Worm (Caenorhabditis elegans) whole organism, early embryonic: Measurements from ENCODE around the gene osgn-1.

ENCODE experiments used
- B0310.2 ChIP-seq: sonication (generic microtip); optimal IDR thresholded peaks from 2 replicates; lab custom pipeline; 2016; ENCODE audit warnings: mild to moderate bottlenecking, missing genetic modification characterization, missing compliant biosample characterization
- F13C5.2 ChIP-seq: sonication (generic microtip); optimal IDR thresholded peaks from 2 replicates; lab custom pipeline; 2017; ENCODE audit warnings: mild to moderate bottlenecking, missing genetic modification characterization, inconsistent platforms, missing compliant biosample characterization
- aly-1 ChIP-seq: sonication (generic microtip); optimal IDR thresholded peaks from 2 replicates; lab custom pipeline; 2016; ENCODE audit warnings: missing genetic modification characterization, missing compliant biosample characterization
- ama-1 ChIP-seq: fragments of 150-350 bp; optimal IDR thresholded peaks from 2 replicates; lab custom pipeline; 2014
- ceh-13 ChIP-seq: fragments of 200-800 bp; sonication (Bioruptor generic); optimal IDR thresholded peaks from 2 replicates; lab custom pipeline; 2018; ENCODE audit warnings: mild to moderate bottlenecking, missing genetic modification characterization, missing compliant biosample characterization
- ceh-36 ChIP-seq: sonication (generic microtip); optimal IDR thresholded peaks from 2 replicates; lab custom pipeline; 2016; ENCODE audit warnings: missing genetic modification characterization, inconsistent platforms, missing compliant biosample characterization
- ets-7 ChIP-seq: sonication (generic microtip); optimal IDR thresholded peaks from 2 replicates; lab custom pipeline; 2016; ENCODE audit warnings: missing genotype, missing genetic modification characterization, missing compliant biosample characterization
- flt-1 ChIP-seq: fragments of 200-800 bp; sonication (Bioruptor generic); IDR thresholded peaks from 2 replicates; pipeline ENCODE4 v1.3.6; 2022; ENCODE audit warnings: missing genetic modification characterization, missing compliant biosample characterization
- hmbx-1 ChIP-seq: sonication (generic microtip); optimal IDR thresholded peaks from 2 replicates; lab custom pipeline; 2016; ENCODE audit warnings: mild to moderate bottlenecking, missing genetic modification characterization, missing compliant biosample characterization
- hmg-4 ChIP-seq: fragments of 200-800 bp; sonication (Bioruptor generic); optimal IDR thresholded peaks from 2 replicates; lab custom pipeline; 2018; ENCODE audit warnings: mild to moderate bottlenecking, missing genetic modification characterization, missing compliant biosample characterization
- hnd-1 ChIP-seq: sonication (generic microtip); optimal IDR thresholded peaks from 2 replicates; lab custom pipeline; 2016; ENCODE audit warnings: missing genetic modification characterization, missing compliant biosample characterization
- pes-1 ChIP-seq: fragments of 200-800 bp; sonication (Bioruptor generic); IDR thresholded peaks from 2 replicates; pipeline ENCODE4 v1.3.6; 2022; ENCODE audit warnings: missing genetic modification reagents, missing genetic modification characterization, missing compliant biosample characterization
- scrt-1 ChIP-seq: fragments of 200-800 bp; sonication (Bioruptor generic); IDR thresholded peaks from 2 replicates; pipeline ENCODE4 v1.3.6; 2022; ENCODE audit warnings: missing genetic modification characterization, missing compliant biosample characterization
- sea-1 ChIP-seq: fragments of 200-800 bp; sonication (Bioruptor generic); conservative IDR thresholded peaks from 2 replicates; pipeline ENCODE4 v1.3.6; 2022; ENCODE audit warnings: missing genetic modification characterization, missing compliant biosample characterization
- tbx-11 ChIP-seq: fragments of 200-800 bp; sonication (Bioruptor generic); IDR thresholded peaks from 2 replicates; pipeline ENCODE4 v1.3.6; 2022; ENCODE audit warnings: missing genetic modification characterization, missing compliant biosample characterization
- tbx-37 ChIP-seq: fragments of 200-800 bp; sonication (Bioruptor generic); conservative IDR thresholded peaks from 2 replicates; pipeline ENCODE4 v1.3.6; 2022; ENCODE audit warnings: missing genetic modification reagents, missing genetic modification characterization, missing compliant biosample characterization
- tra-4 ChIP-seq: sonication (generic microtip); optimal IDR thresholded peaks from 2 replicates; lab custom pipeline; 2017; ENCODE audit warnings: missing genetic modification characterization, missing compliant biosample characterization

osgn-1 gene

DNA sequence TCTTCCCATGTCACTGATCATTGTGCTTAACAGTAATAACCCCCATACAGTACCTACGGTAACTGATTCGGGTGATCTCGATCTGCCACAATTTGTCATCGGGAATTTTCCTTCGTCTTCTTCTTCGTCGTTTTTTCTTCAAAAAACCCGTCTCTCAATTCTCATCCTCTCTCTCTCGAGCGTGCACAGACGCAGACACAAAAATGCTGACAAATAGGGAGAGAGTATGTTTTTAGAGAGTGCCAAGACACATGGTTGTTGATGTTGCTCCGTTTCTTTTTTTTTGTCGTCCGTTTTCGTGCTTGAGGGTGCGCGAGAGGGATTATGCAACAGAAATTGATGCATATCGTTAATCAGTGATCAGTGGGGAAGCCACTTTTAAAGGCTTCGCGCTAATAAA, 8.2 kb downstream of the osgn-1 start:
- no peak for TF ChIP-seq tbx-11
- TF ChIP-seq B0310.2 (tag; lab: Kevin White, UChicago) = no peak
- TF ChIP-seq tra-4 (tag; lab: Kevin White, UChicago) = no peak
- no peak for TF ChIP-seq hnd-1 (tag; lab: Kevin White, UChicago)
- TF ChIP-seq aly-1 (tag; lab: Kevin White, UChicago) = no peak
- no peak for TF ChIP-seq scrt-1 (GFP tag; lab: Robert Waterston, UW)
- no peak for TF ChIP-seq hmbx-1
- TF ChIP-seq sea-1 = no peak
- TF ChIP-seq hmg-4 (GFP tag; lab: Kevin White, UChicago) = no peak

DNA sequence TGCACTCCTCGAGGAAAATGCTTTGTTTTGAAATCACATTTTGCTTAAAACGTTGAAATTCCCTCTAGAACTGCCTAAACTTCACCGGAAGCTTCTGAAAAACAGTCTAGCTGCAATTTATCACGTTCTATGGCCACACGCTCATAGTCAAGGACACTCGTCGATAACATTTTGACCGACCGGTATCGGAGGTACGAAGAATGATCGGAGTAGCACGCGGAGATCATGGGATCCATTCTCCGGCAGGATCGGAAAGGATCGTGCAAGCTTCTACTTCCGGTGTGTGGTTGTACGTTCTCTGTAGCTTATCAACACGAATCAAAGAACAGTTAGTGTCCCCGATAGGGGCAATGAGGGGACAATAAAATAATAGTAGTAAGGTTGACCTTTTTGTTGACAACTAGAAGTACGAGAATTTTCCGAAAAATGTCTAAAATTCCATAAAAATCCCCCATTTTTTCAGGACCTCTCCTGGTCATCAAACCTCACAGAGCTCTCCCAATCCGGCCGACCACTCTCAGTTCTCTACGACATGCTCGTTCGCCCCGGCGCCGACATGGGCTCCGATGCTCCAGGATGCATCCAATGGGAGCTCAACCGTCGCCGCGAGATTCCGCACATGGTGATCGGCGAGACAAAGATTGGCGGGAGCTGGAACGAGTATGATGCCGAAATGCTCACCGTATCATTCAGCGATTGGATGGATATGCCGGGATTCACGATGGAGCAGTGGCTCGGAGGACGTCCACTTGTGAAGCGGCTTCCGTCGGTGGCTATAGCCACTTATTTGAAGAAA, 9.1 kb downstream of the osgn-1 start:
- TF ChIP-seq flt-1 (no peak), tbx-11 (no peak), hmg-4 (GFP tag; lab: Kevin White, UChicago) (no peak), ceh-13 (no peak), tbx-37 (GFP tag; lab: Robert Waterston, UW) (no peak), ama-1 (lab: Kevin White, UChicago) (no peak), ceh-36 (no peak), hnd-1 (tag; lab: Kevin White, UChicago) (no peak), aly-1 (tag; lab: Kevin White, UChicago) (no peak), scrt-1 (GFP tag; lab: Robert Waterston, UW) (no peak), ets-7 (no peak), sea-1 (no peak)

DNA sequence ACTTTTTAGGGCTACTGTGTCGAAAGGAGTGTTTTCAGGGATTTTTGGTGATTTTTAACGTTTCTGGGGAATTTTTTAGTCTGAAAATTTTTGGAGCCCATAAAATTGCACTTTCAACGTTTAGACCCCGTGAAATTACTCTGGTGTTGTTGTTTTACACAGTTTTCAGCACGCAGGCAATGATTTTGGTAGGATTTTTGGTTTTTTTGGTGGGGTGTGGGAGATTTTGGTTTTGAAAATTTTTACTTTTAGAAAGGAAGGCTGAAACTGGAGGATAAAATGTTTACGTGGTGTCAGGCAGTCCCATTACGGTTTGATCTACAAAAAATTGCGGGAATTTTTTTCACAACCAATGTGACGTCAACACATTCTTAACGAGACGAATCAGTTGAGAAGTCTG, 11.1 kb downstream of the osgn-1 start:
- no peak for TF ChIP-seq F13C5.2 (tag; lab: Kevin White, UChicago)
- no peak for TF ChIP-seq tbx-37 (GFP tag; lab: Robert Waterston, UW)
- no peak for TF ChIP-seq ets-7
- TF ChIP-seq ceh-36 = no peak
- no peak for TF ChIP-seq hmbx-1
- TF ChIP-seq sea-1 = no peak
- no peak for TF ChIP-seq tbx-11
- TF ChIP-seq aly-1 (tag; lab: Kevin White, UChicago) = no peak
- no peak for TF ChIP-seq hnd-1 (tag; lab: Kevin White, UChicago)
- no peak for TF ChIP-seq flt-1

- TF ChIP-seq ets-7 = no peak
Measured at ce11 chrIV:4219983-4220382, 12.8 kb downstream of the osgn-1 start, which contains the start of gene F30B5.11. Gene F30B5.11, minus strand, starts transcription at chrIV:4220083.

ce11 chrIV:4225851-4226250, 18.7 kb downstream of the osgn-1 start, which contains the start of gene srbc-71:
Gene srbc-71, minus strand, starts transcription at chrIV:4225951.
- TF ChIP-seq flt-1 = no peak
- no peak for TF ChIP-seq scrt-1 (GFP tag; lab: Robert Waterston, UW)
- no peak for TF ChIP-seq hmbx-1
- TF ChIP-seq pes-1 (GFP tag; lab: Robert Waterston, UW) = no peak
- no peak for TF ChIP-seq ceh-36
- TF ChIP-seq hnd-1 (tag; lab: Kevin White, UChicago) = no peak
- no peak for TF ChIP-seq sea-1
- no peak for TF ChIP-seq tbx-11
- no peak for TF ChIP-seq hmg-4 (GFP tag; lab: Kevin White, UChicago)
- TF ChIP-seq B0310.2 (tag; lab: Kevin White, UChicago) = no peak
- no peak for TF ChIP-seq ets-7
- no peak for TF ChIP-seq tra-4 (tag; lab: Kevin White, UChicago)
- no peak for TF ChIP-seq tbx-37 (GFP tag; lab: Robert Waterston, UW)
- no peak for TF ChIP-seq ama-1 (lab: Kevin White, UChicago)

DNA sequence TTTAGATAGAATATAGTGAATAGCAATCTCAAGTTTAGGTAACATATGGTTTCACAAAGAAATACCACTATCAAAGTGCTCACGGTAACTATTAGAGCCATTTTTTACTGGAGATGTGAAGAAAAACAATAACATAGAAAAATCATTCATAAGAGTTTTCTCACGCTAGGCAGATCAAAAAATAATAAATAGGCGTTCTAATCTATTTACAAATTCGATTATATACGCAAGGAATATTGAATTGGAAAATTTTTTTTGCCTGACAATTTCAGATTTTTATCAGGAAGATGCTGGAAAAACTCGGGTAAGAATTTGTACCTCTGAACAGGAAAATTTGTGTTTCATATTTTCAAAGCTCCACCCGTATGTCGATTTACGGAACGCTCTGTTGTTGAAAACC, 20.7 kb downstream of the osgn-1 start, which contains the start of gene srbc-70:
Gene srbc-70 (minus strand): TSS at position 101 of the 400 bp plus-strand sequence.
- no peak for TF ChIP-seq ama-1 (lab: Kevin White, UChicago)
- TF ChIP-seq B0310.2 (tag; lab: Kevin White, UChicago) = no peak
- no peak for TF ChIP-seq ceh-13
- no peak for TF ChIP-seq ets-7
- TF ChIP-seq hnd-1 (tag; lab: Kevin White, UChicago) = no peak
- no peak for TF ChIP-seq hmg-4 (GFP tag; lab: Kevin White, UChicago)

- TF ChIP-seq tra-4 (tag; lab: Kevin White, UChicago) = no peak
- TF ChIP-seq tbx-11 = no peak
- TF ChIP-seq hmg-4 (GFP tag; lab: Kevin White, UChicago) = no peak
- no peak for TF ChIP-seq B0310.2 (tag; lab: Kevin White, UChicago)
- no peak for TF ChIP-seq ceh-13
- no peak for TF ChIP-seq ets-7
- no peak for TF ChIP-seq F13C5.2 (tag; lab: Kevin White, UChicago)
- no peak for TF ChIP-seq hnd-1 (tag; lab: Kevin White, UChicago)
- TF ChIP-seq hmbx-1 = no peak
- no peak for TF ChIP-seq flt-1
- no peak for TF ChIP-seq aly-1 (tag; lab: Kevin White, UChicago)
- no peak for TF ChIP-seq pes-1 (GFP tag; lab: Robert Waterston, UW)
- no peak for TF ChIP-seq tbx-37 (GFP tag; lab: Robert Waterston, UW)
- TF ChIP-seq sea-1 = no peak
- TF ChIP-seq ceh-36 = no peak
- no peak for TF ChIP-seq scrt-1 (GFP tag; lab: Robert Waterston, UW)
Measured at ce11 chrIV:4235315-4236024, 28.3 kb downstream of the osgn-1 start, which contains the start of the genes zipt-2.2 and dpy-13. Gene zipt-2.2, minus strand, starts transcription at chrIV:4235365. Gene dpy-13, plus strand, starts transcription at chrIV:4235614.

DNA sequence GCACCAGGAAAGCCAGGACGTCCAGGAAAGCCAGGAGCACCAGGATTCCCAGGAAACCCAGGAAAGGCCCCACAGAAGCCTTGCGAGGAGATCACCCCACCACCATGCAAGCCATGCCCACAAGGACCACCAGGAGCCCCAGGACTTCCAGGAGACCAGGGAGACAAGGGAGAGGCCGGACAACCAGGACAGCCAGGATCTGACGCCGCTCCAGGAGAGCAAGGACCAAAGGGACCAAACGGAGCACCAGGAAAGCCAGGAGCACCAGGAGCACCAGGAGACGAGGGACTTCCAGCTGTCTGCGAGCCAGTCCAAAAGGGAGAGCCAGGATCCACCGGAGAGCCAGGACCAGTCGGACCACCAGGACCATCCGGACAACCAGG, 28.8 kb downstream of the osgn-1 start:
- no peak for TF ChIP-seq scrt-1 (GFP tag; lab: Robert Waterston, UW)
- no peak for TF ChIP-seq ama-1 (lab: Kevin White, UChicago)
- no peak for TF ChIP-seq ets-7
- no peak for TF ChIP-seq flt-1
